Worm (Caenorhabditis elegans): ENCODE data around the gene kcmf-1.

Gene kcmf-1

ce11 chrIII:7809033-7809432 is 20.2 kb upstream of the kcmf-1 start:
- TF ChIP-seq elt-1 (tag; optimal IDR thresholded peaks at IDR 0.05; ENCODE audit: borderline replicate concordance, insufficient read depth) (no peak), ztf-11 (tag; optimal IDR thresholded peaks at IDR 0.05) (no peak), pha-4 (tag; optimal IDR thresholded peaks at IDR 0.05) (no peak), nhr-237 (tag; optimal IDR thresholded peaks at IDR 0.05) (no peak), unc-62 (GFP tag; optimal IDR thresholded peaks at IDR 0.05) (no peak), blmp-1 (tag; optimal IDR thresholded peaks at IDR 0.05) (no peak), flh-1 (GFP tag; optimal IDR thresholded peaks at IDR 0.05) (no peak), hlh-1 (tag; optimal IDR thresholded peaks at IDR 0.05) (no peak), lsy-2 (tag; optimal IDR thresholded peaks at IDR 0.05) (no peak), elt-3 (tag; optimal IDR thresholded peaks at IDR 0.05) (no peak), M03D4.4 (tag; optimal IDR thresholded peaks at IDR 0.05) (no peak), nhr-12 (tag; optimal IDR thresholded peaks at IDR 0.05) (no peak), ces-1 (GFP tag; optimal IDR thresholded peaks at IDR 0.05) (no peak), ceh-39 (tag; optimal IDR thresholded peaks at IDR 0.05) (no peak), lin-13 (tag; optimal IDR thresholded peaks at IDR 0.05) (no peak), ceh-83 (GFP tag; optimal IDR thresholded peaks at IDR 0.05) (no peak), bed-3 (GFP tag; optimal IDR thresholded peaks at IDR 0.05) (no peak), ham-2 (GFP tag; optimal IDR thresholded peaks at IDR 0.05) (no peak), cnd-1 (tag; optimal IDR thresholded peaks at IDR 0.05) (no peak), mab-5 (tag; optimal IDR thresholded peaks at IDR 0.05) (no peak)

- TF ChIP-seq lsy-2 (tag; optimal IDR thresholded peaks at IDR 0.05) (peak; percentile 65), unc-62 (GFP tag; optimal IDR thresholded peaks at IDR 0.05) (no peak)
Measured at ce11 chrIII:7812208-7812880, 16.9 kb upstream of the kcmf-1 start.

- TF ChIP-seq zip-8 (tag; optimal IDR thresholded peaks at IDR 0.05) (peak; percentile 100), nhr-237 (tag; optimal IDR thresholded peaks at IDR 0.05) (no peak), nhr-76 (tag; optimal IDR thresholded peaks at IDR 0.05) (no peak), mab-5 (tag; optimal IDR thresholded peaks at IDR 0.05) (peak; percentile 97), ces-1 (GFP tag; optimal IDR thresholded peaks at IDR 0.05) (peak; percentile 24), lsy-2 (tag; optimal IDR thresholded peaks at IDR 0.05) (peak; percentile 26)
Measured at ce11 chrIII:7814159-7815055, 14.8 kb upstream of the kcmf-1 start, which contains the start of gene egl-5. Gene egl-5, plus strand, starts transcription at chrIII:7814374.

ce11 chrIII:7815056-7815366 is 14.2 kb upstream of the kcmf-1 start:
- no peak for TF ChIP-seq unc-39 (tag; optimal IDR thresholded peaks at IDR 0.05)
- TF ChIP-seq mab-5 (tag; optimal IDR thresholded peaks at IDR 0.05): peak; percentile 96

- TF ChIP-seq mab-5 (tag; optimal IDR thresholded peaks at IDR 0.05) (peak; percentile 91), hlh-1 (tag; optimal IDR thresholded peaks at IDR 0.05) (no peak), sem-2 (GFP tag; optimal IDR thresholded peaks at IDR 0.05) (no peak), nhr-76 (tag; optimal IDR thresholded peaks at IDR 0.05) (no peak), M03D4.4 (tag; optimal IDR thresholded peaks at IDR 0.05) (no peak), zip-8 (tag; optimal IDR thresholded peaks at IDR 0.05) (peak; percentile 100), elt-3 (tag; optimal IDR thresholded peaks at IDR 0.05) (no peak), unc-62 (GFP tag; optimal IDR thresholded peaks at IDR 0.05) (no peak), mep-1 (tag; optimal IDR thresholded peaks at IDR 0.05) (no peak)
Measured at ce11 chrIII:7815571-7816348, 13.5 kb upstream of the kcmf-1 start.

ce11 chrIII:7816463-7816862 is 12.7 kb upstream of the kcmf-1 start:
- TF ChIP-seq nhr-76 (tag; optimal IDR thresholded peaks at IDR 0.05): no peak
- peak; percentile 99 for TF ChIP-seq mab-5 (tag; optimal IDR thresholded peaks at IDR 0.05)
- no peak for TF ChIP-seq tbx-8 (GFP tag; optimal IDR thresholded peaks at IDR 0.05)
- no peak for TF ChIP-seq bed-3 (GFP tag; optimal IDR thresholded peaks at IDR 0.05)
- TF ChIP-seq ces-1 (GFP tag; optimal IDR thresholded peaks at IDR 0.05): no peak
- TF ChIP-seq nhr-237 (tag; optimal IDR thresholded peaks at IDR 0.05): no peak
- TF ChIP-seq zip-8 (tag; optimal IDR thresholded peaks at IDR 0.05): peak; percentile 100
- no peak for TF ChIP-seq blmp-1 (tag; optimal IDR thresholded peaks at IDR 0.05)
- TF ChIP-seq ceh-83 (GFP tag; optimal IDR thresholded peaks at IDR 0.05): no peak
